Fruit fly (Drosophila melanogaster): ENCODE measurements around the gene CG18675.

CG18675 gene

DNA sequence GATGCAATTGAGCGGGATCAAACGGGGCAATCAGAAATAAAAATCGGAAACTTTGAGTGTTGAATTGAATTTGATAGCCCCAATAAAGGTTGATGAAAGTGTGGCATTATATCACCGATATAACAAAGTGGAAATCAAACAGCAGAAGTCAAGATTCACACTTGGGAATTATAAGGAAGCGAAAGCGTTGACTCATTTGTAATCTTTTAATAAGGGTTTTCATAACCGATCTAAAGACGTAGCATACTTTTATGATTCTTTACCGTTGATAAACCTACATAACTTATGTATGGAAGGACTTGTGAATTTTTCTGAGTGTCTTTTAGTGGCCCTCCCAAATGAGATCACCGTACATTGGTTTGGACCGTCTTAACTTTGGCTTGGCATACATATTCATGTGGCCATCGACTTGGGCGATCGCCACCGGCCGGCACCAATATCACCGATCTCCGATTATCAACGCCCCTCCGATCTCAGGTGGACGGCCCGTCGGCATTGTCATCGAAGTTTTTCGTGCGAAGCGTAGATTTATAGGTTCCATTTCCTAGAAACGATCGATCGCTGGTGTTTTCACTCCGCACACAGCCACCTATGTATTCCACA lies 55.8 kb downstream of the CG18675 start:
- TF ChIP-seq kay (GFP tag; ENCODE audit: borderline replicate concordance) (no peak), cic (GFP tag; optimal IDR thresholded peaks at IDR 0.05) (no peak), bab1 (GFP tag; optimal IDR thresholded peaks at IDR 0.05) (no peak), CG14711 (tag; optimal IDR thresholded peaks at IDR 0.05) (no peak), CG5204 (GFP tag; optimal IDR thresholded peaks at IDR 0.05) (no peak), toe (GFP tag; optimal IDR thresholded peaks at IDR 0.05) (no peak)

dm6 chr3L:4230357-4230901 lies 56.7 kb downstream of the CG18675 start:
- TF ChIP-seq bab1 (GFP tag; optimal IDR thresholded peaks at IDR 0.05) (peak; percentile 2), pad (GFP tag; optimal IDR thresholded peaks at IDR 0.05) (peak; percentile 12), tj (GFP tag; optimal IDR thresholded peaks at IDR 0.05) (peak; percentile 3), Crg-1 (GFP tag; optimal IDR thresholded peaks at IDR 0.05) (no peak), kay (GFP tag; ENCODE audit: borderline replicate concordance) (no peak), CG33017 (tag; optimal IDR thresholded peaks at IDR 0.05) (no peak), CG12768 (GFP tag; optimal IDR thresholded peaks at IDR 0.05) (no peak), CG7101 (tag; optimal IDR thresholded peaks at IDR 0.05) (peak; percentile 4), Hr96 (GFP tag; optimal IDR thresholded peaks at IDR 0.05) (peak; percentile 43)

DNA sequence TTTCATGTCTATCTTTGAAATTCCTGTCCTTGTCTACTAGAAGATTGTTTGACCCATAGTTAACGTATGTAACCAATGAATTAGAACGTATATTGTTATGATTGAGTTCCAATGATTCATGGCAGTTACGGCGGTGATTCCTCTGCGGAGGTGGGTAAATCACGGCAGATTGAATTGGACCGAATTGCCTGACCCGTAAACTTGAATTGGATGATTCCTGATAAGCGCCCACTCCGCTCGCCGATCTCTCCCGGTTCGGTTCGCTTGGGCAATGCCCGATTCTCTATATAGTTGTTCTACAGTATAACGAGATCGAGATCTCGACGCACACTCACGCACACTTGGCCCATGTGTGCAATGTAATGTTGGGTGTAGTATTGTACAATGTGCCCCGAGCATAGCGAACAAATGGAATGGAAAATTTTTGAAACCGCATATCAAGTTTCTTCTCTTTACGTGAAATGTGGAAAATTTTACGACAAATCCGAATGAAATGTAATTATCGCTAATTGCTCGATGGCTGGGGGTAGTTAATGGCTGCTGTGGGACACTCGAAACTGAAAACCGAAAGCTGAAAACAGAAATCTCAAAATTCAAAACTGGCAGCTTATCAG lies 57.8 kb downstream of the CG18675 start:
- TF ChIP-seq CG12768 (GFP tag; optimal IDR thresholded peaks at IDR 0.05) (no peak), cic (GFP tag; optimal IDR thresholded peaks at IDR 0.05) (no peak), Crg-1 (GFP tag; optimal IDR thresholded peaks at IDR 0.05) (no peak), tj (GFP tag; optimal IDR thresholded peaks at IDR 0.05) (no peak), kay (GFP tag; ENCODE audit: borderline replicate concordance) (no peak)

DNA sequence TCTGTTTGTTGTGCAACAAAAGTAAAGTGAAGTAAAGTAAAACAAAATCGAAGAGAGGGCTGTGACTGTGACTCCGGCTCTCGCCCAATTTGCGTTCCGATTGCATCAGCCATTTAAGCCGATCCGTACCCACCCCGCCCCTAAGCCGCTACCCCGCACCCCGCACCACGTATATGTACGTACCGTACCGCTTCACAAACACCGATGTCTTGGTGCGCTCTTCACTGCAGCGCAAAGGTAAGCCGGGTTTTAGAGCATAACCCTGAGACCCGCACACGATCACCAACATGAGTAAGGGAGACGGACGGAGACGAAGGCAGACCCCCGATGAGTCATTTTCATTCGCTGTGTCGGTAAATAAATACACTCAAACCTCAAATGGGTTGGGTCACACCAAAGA lies 58.5 kb downstream of the CG18675 start:
- TF ChIP-seq Hr96 (GFP tag; optimal IDR thresholded peaks at IDR 0.05) (no peak), Clk (GFP tag; optimal IDR thresholded peaks at IDR 0.05) (no peak), tj (GFP tag; optimal IDR thresholded peaks at IDR 0.05) (peak; percentile 89)

dm6 chr3L:4232724-4233367 lies 59.2 kb downstream of the CG18675 start:
- TF ChIP-seq Mnt (GFP tag; optimal IDR thresholded peaks at IDR 0.05) (no peak), ovo (GFP tag; optimal IDR thresholded peaks at IDR 0.05) (no peak), kay (GFP tag; ENCODE audit: borderline replicate concordance) (peak; percentile 50)

DNA sequence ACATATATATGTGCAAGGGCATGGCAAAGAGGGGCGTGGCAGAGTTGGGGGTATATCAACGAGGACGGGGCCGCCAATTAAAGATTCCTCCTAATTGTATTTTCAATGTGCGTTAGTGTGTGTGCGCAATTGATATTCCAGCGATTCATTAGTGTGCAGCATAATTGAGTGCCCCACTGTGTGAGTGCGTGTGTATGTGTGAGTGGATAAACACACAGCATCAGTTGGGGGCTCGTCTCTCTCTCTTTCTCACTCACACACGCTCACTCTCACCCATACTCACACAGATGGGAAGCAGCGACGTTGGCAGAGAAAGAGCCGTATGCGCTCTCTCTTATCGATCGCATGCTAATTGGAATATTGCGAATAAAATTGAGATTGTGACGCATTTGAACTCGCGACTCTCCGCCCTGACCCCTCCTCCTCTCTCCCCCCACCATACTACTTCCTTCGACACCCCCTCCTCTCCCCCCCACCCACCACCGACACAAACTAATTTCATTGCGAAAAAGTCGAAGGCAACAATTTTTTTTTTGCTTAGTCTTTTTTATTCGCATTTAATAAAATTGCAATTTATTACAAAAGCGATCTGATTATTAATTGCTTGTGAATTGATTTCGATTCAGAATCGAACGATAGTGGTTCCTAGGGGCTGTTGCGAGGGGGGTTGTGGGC lies 60.1 kb downstream of the CG18675 start:
- peak; percentile 91 for TF ChIP-seq cic (GFP tag; optimal IDR thresholded peaks at IDR 0.05)
- TF ChIP-seq CG5204 (GFP tag; optimal IDR thresholded peaks at IDR 0.05) = no peak
- no peak for TF ChIP-seq toe (GFP tag; optimal IDR thresholded peaks at IDR 0.05)
- no peak for TF ChIP-seq CG7045 (GFP tag; optimal IDR thresholded peaks at IDR 0.05)
- peak; percentile 90 for TF ChIP-seq tj (GFP tag; optimal IDR thresholded peaks at IDR 0.05)
- TF ChIP-seq ovo (GFP tag; optimal IDR thresholded peaks at IDR 0.05) = no peak
- no peak for TF ChIP-seq pad (GFP tag; optimal IDR thresholded peaks at IDR 0.05)
- no peak for TF ChIP-seq Crg-1 (GFP tag; optimal IDR thresholded peaks at IDR 0.05)
- no peak for TF ChIP-seq Hr96 (GFP tag; optimal IDR thresholded peaks at IDR 0.05)
- no peak for TF ChIP-seq Clk (GFP tag; optimal IDR thresholded peaks at IDR 0.05)
- no peak for TF ChIP-seq cnc (optimal IDR thresholded peaks at IDR 0.05)
- no peak for TF ChIP-seq CG7101 (tag; optimal IDR thresholded peaks at IDR 0.05)
- no peak for TF ChIP-seq CG33017 (tag; optimal IDR thresholded peaks at IDR 0.05)
- no peak for TF ChIP-seq CG1620 (GFP tag; optimal IDR thresholded peaks at IDR 0.05)
- peak; percentile 37 for TF ChIP-seq kay (GFP tag; ENCODE audit: borderline replicate concordance)
- TF ChIP-seq CG14711 (tag; optimal IDR thresholded peaks at IDR 0.05) = no peak
- TF ChIP-seq CG11617 (GFP tag; optimal IDR thresholded peaks at IDR 0.05) = no peak
- TF ChIP-seq Mnt (GFP tag; optimal IDR thresholded peaks at IDR 0.05) = no peak
- TF ChIP-seq bab1 (GFP tag; optimal IDR thresholded peaks at IDR 0.05) = no peak
- TF ChIP-seq CG12768 (GFP tag; optimal IDR thresholded peaks at IDR 0.05) = peak; percentile 9

DNA sequence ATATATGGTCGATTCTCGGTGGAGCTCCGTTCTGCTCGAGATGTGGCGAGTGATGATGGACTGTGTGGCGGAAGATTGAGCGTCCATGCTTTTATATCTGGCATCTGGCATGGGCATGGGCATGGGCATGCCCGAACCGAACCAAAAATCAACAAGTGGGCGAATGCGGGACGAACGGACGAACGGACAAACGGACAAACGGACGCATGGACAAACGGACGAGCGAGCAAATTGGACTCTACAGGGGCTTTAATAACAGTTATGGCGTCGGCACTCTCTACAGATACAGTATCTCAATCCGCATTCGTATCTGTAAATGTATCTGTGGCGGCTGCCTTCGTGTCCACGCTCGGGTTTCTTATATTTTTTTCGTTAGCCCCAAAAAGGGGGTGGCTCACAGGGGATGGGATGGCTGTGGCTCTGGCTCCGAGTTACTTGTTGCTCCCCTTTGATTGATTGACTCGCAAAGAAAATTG lies 62.5 kb downstream of the CG18675 start, which contains the start of gene ImpL2:
Gene ImpL2 (minus strand): TSS at position 51 of the 476 bp plus-strand sequence.
- TF ChIP-seq bab1 (GFP tag; optimal IDR thresholded peaks at IDR 0.05) (no peak), pad (GFP tag; optimal IDR thresholded peaks at IDR 0.05) (no peak), Mnt (GFP tag; optimal IDR thresholded peaks at IDR 0.05) (no peak), CG5204 (GFP tag; optimal IDR thresholded peaks at IDR 0.05) (no peak), Clk (GFP tag; optimal IDR thresholded peaks at IDR 0.05) (no peak), cnc (optimal IDR thresholded peaks at IDR 0.05) (no peak)
